Worm (Caenorhabditis elegans) whole organism, midembryonic: Measurements from ENCODE around the gene deg-3.

ENCODE experiments used
- T22C8.4 ChIP-seq: fragments of 200-800 bp; sonication (Bioruptor generic); IDR thresholded peaks from 2 replicates; pipeline ENCODE4 v1.3.6; 2022; ENCODE audit warnings: missing genetic modification characterization, missing compliant biosample characterization
- cog-1 ChIP-seq: sonication (generic microtip); optimal IDR thresholded peaks from 2 replicates; lab custom pipeline; 2016; ENCODE audit warnings: missing genetic modification characterization, missing compliant biosample characterization
- klf-2 ChIP-seq: fragments of 200-800 bp; sonication (Bioruptor generic); conservative IDR thresholded peaks from 2 replicates; pipeline ENCODE4 v1.3.6; 2022; ENCODE audit warnings: missing genetic modification reagents, missing genetic modification characterization, missing compliant biosample characterization
- med-1 ChIP-seq: sonication (generic microtip); optimal IDR thresholded peaks from 2 replicates; lab custom pipeline; 2017; ENCODE audit warnings: missing genetic modification characterization, mild to moderate bottlenecking, missing compliant biosample characterization, antibody characterized with exemption, missing genetic modification reagents; ENCODE audit not compliant: insufficient read depth
- tab-1 ChIP-seq: fragments of 200-800 bp; sonication (Bioruptor generic); IDR thresholded peaks from 2 replicates; pipeline ENCODE4 v1.3.6; 2022; ENCODE audit warnings: missing genetic modification characterization, missing compliant biosample characterization
- ztf-23 ChIP-seq: fragments of 200-800 bp; sonication (Bioruptor generic); IDR thresholded peaks from 2 replicates; pipeline ENCODE4 v1.3.6; 2022; ENCODE audit warnings: missing genetic modification reagents, missing genetic modification characterization, missing compliant biosample characterization
- ztf-29 ChIP-seq: fragments of 200-800 bp; sonication (Bioruptor generic); IDR thresholded peaks from 2 replicates; pipeline ENCODE4 v1.3.6; 2022; ENCODE audit warnings: missing genetic modification reagents, missing genetic modification characterization, missing compliant biosample characterization

DNA sequence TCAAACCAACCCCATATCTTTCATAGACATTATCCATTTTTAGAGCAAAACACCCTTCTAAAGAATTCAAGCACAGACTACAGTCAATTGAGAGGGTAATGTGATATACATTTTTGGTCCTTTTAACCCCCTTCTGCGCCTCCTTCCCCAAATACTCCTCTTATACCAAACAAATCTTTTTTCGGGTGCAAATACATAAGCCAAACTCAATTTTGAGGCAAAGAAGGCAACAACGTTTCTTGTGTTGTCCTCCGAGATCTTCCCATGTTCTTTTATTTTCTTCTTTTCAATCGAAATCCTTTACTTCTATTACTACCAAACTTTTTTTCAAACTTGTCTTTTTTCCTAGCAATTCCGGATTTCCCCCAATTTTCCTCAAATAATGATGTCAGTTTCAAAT, 40.0 kb upstream of the deg-3 start:
- TF ChIP-seq ztf-29 (GFP tag; lab: Robert Waterston, UW) (no peak), ztf-23 (GFP tag; lab: Robert Waterston, UW) (no peak), tab-1 (no peak), klf-2 (GFP tag; lab: Robert Waterston, UW) (no peak), cog-1 (no peak), T22C8.4 (GFP tag; lab: Robert Waterston, UW) (no peak), med-1 (no peak)
